Worm (Caenorhabditis elegans): ENCODE measurements around the gene R08A2.1.
"Not testable (repeated sequence)": the region's sequence is repeated elsewhere in the genome, so short reads cannot be mapped to it uniquely, and the experiment has no call there.

ce11 chrV:14750357-14750756 lies 31.0 kb upstream of the R08A2.1 start, which contains the start of gene nspa-10:
- not testable (repeated sequence) for TF ChIP-seq ztf-23 (GFP tag; IDR thresholded peaks at IDR 0.05); ztf-29 (GFP tag; IDR thresholded peaks at IDR 0.05); cog-1 (tag; optimal IDR thresholded peaks at IDR 0.05); flt-1 (GFP tag; IDR thresholded peaks at IDR 0.05); ref-1 (GFP tag; conservative IDR thresholded peaks at IDR 0.05); klf-2 (GFP tag; conservative IDR thresholded peaks at IDR 0.05); med-1 (GFP tag; optimal IDR thresholded peaks at IDR 0.05; ENCODE audit: insufficient read depth); tab-1 (GFP tag; IDR thresholded peaks at IDR 0.05)

All from whole organism, midembryonic.